Worm (Caenorhabditis elegans): ENCODE results near the gene rep-1.

Gene rep-1

ce11 chrIII:1578566-1578965 is 8.5 kb downstream of the rep-1 start (continued):
- TF ChIP-seq ztf-28 (GFP tag; IDR thresholded peaks at IDR 0.05) (no peak), cebp-1 (GFP tag; IDR thresholded peaks at IDR 0.05) (no peak), cebp-1 (tag; optimal IDR thresholded peaks at IDR 0.05) (no peak)

ce11 chrIII:1579001-1579400 is 8.9 kb downstream of the rep-1 start:
- TF ChIP-seq zfh-2 (GFP tag; conservative IDR thresholded peaks at IDR 0.05) (peak; percentile 54; the same call in 1 of the 2 replicates), lin-26 (GFP tag; IDR thresholded peaks at IDR 0.05) (no peak), ceh-58 (GFP tag; IDR thresholded peaks at IDR 0.05) (no peak), egrh-3 (GFP tag; IDR thresholded peaks at IDR 0.05) (no peak)

- TF ChIP-seq ztf-28 (GFP tag; IDR thresholded peaks at IDR 0.05), result no peak
- no peak for TF ChIP-seq snpc-1.1 (tag; optimal IDR thresholded peaks at IDR 0.05; ENCODE audit: insufficient read depth)
- TF ChIP-seq nhr-90 (tag; optimal IDR thresholded peaks at IDR 0.05), result no peak
- no peak for TF ChIP-seq attf-5 (GFP tag; optimal IDR thresholded peaks at IDR 0.05)
- TF ChIP-seq lin-26 (GFP tag; IDR thresholded peaks at IDR 0.05), result no peak
Measured at ce11 chrIII:1580142-1580541, 10.0 kb downstream of the rep-1 start.

ce11 chrIII:1583529-1583928 is 13.4 kb downstream of the rep-1 start:
- no peak for TF ChIP-seq nfyb-1 (GFP tag; IDR thresholded peaks at IDR 0.05)
- no peak for TF ChIP-seq sdz-38 (tag; optimal IDR thresholded peaks at IDR 0.05)
- no peak for TF ChIP-seq lin-54 (GFP tag; optimal IDR thresholded peaks at IDR 0.05)
- no peak for TF ChIP-seq sptf-2 (GFP tag; optimal IDR thresholded peaks at IDR 0.05)
- no peak for TF ChIP-seq efl-1 (GFP tag; optimal IDR thresholded peaks at IDR 0.05)
- no peak for TF ChIP-seq lsl-1 (GFP tag; optimal IDR thresholded peaks at IDR 0.05)
- TF ChIP-seq cebp-1 (GFP tag; IDR thresholded peaks at IDR 0.05), result no peak
- TF ChIP-seq cebp-1 (tag; optimal IDR thresholded peaks at IDR 0.05), result no peak
- TF ChIP-seq nhr-80 (tag; optimal IDR thresholded peaks at IDR 0.05), result no peak
- TF ChIP-seq snpc-3.4 (tag; optimal IDR thresholded peaks at IDR 0.05), result no peak
- no peak for TF ChIP-seq snpc-1.1 (tag; optimal IDR thresholded peaks at IDR 0.05; ENCODE audit: insufficient read depth)
- TF ChIP-seq hsf-1 (GFP tag; IDR thresholded peaks at IDR 0.05), result no peak

- TF ChIP-seq xnd-1 (tag; optimal IDR thresholded peaks at IDR 0.05) (no peak), nfya-1 (tag; optimal IDR thresholded peaks at IDR 0.05; ENCODE audit: borderline replicate concordance, insufficient read depth) (no peak), B0261.1 (tag; optimal IDR thresholded peaks at IDR 0.05) (no peak), ceh-91 (GFP tag; IDR thresholded peaks at IDR 0.05) (no peak), C06A6.2 (GFP tag; conservative IDR thresholded peaks at IDR 0.05) (no peak), tbx-9 (tag; optimal IDR thresholded peaks at IDR 0.05; ENCODE audit: borderline replicate concordance) (no peak), ceh-58 (GFP tag; IDR thresholded peaks at IDR 0.05) (no peak)
Measured at ce11 chrIII:1584216-1584715, 14.2 kb downstream of the rep-1 start.

- TF ChIP-seq hmg-1.2 (GFP tag; IDR thresholded peaks at IDR 0.05) (peak; percentile 91), T07F8.4 (tag; optimal IDR thresholded peaks at IDR 0.05) (no peak)
Measured at ce11 chrIII:1591681-1592080, 21.6 kb downstream of the rep-1 start.

ce11 chrIII:1598927-1599326 is 28.8 kb downstream of the rep-1 start:
- TF ChIP-seq Y79H2A.3 (GFP tag; conservative IDR thresholded peaks at IDR 0.05) (no peak), F23B12.7 (tag; optimal IDR thresholded peaks at IDR 0.05; ENCODE audit: insufficient read depth) (peak; percentile 30), ets-4 (GFP tag; optimal IDR thresholded peaks at IDR 0.05) (no peak), mcd-1 (GFP tag; IDR thresholded peaks at IDR 0.05) (0 out of 2 replicates have a peak, but pooled peaks have one; percentile 5), pbrm-1 (GFP tag; IDR thresholded peaks at IDR 0.05) (peak; percentile 65; the same call in 1 of the 2 replicates), aptf-2 (GFP tag; conservative IDR thresholded peaks at IDR 0.05) (no peak), ztf-25 (GFP tag; IDR thresholded peaks at IDR 0.05) (0 out of 2 replicates have a peak, but pooled peaks have one; percentile 66), attf-6 (GFP tag; IDR thresholded peaks at IDR 0.05) (no peak), lsl-1 (GFP tag; optimal IDR thresholded peaks at IDR 0.05) (peak; percentile 48), efl-1 (GFP tag; optimal IDR thresholded peaks at IDR 0.05) (peak; percentile 4), snpc-1.3 (tag; optimal IDR thresholded peaks at IDR 0.05; ENCODE audit: insufficient read depth) (peak; percentile 59), tbp1 (GFP tag; optimal IDR thresholded peaks at IDR 0.05) (peak; percentile 95), cebp-1 (GFP tag; IDR thresholded peaks at IDR 0.05) (no peak), cebp-1 (tag; optimal IDR thresholded peaks at IDR 0.05) (peak; percentile 41)

Measured in whole organism, young adult.